Fruit fly (Drosophila melanogaster) whole organism: ENCODE measurements around the gene Scgalpha.

Experiments
- psq ChIP-seq: fragments of >200 bp; optimal IDR thresholded peaks from 2 replicates; lab custom pipeline; 2017
- usp ChIP-seq: fragments of >200 bp; optimal IDR thresholded peaks from 2 replicates; lab custom pipeline; 2017; ENCODE audit warnings: missing biosample characterization, missing genetic modification characterization, mixed read lengths

DNA sequence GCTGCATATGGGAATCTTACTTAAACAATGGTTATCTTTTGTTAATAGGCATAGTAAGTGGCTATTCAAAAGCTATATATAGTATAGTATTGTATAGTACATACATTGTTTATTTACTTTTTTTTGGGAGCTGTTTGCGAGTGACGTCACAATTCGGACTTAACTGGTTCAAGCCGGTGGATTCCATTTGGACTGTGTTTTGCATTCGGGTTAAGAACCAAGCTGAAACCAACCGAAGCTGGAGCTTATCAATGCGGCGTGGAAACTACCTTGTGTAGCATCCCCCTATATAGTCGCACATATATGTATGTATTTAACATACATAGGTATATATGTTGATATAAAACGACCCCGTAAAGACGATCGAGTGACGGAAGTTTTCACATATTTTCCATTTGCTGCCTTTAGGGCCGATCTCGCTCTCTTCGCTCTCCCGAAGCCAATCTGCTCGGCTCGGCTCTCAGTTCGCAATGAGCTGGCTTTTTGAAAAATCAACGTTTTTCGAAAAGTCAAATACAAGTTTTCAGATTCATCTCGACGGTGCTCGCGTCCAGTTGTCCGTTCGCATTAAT is 25.4 kb downstream of the Scgalpha start:
- no peak for TF ChIP-seq usp (GFP tag; lab: Kevin White, UChicago)
- no peak for TF ChIP-seq psq (lab: Kevin White, UChicago)
